Fruit fly (Drosophila melanogaster): ENCODE results near the gene CG7778.

CG7778 gene

dm6 chr2L:8370364-8371326 lies 24.2 kb downstream of the CG7778 start, which contains the start of gene CG17292 (continued):
- TF ChIP-seq Lpt (GFP tag; optimal IDR thresholded peaks at IDR 0.05) (no peak), Doc3 (GFP tag; IDR thresholded peaks at IDR 0.05; ENCODE audit: partially characterized antibody) (peak; percentile 87), pzg (GFP tag; optimal IDR thresholded peaks at IDR 0.05) (peak; percentile 67), h (optimal IDR thresholded peaks at IDR 0.05) (no peak), CG31224 (GFP tag; IDR thresholded peaks at IDR 0.05) (0 out of 2 replicates have a peak, but pooled peaks have one; percentile 13), chinmo (GFP tag; IDR thresholded peaks at IDR 0.05; ENCODE audit: partially characterized antibody) (peak; percentile 93), slp2 (GFP tag; optimal IDR thresholded peaks at IDR 0.05) (no peak), CG11723 (GFP tag; optimal IDR thresholded peaks at IDR 0.05) (peak; percentile 16), mirr (GFP tag; optimal IDR thresholded peaks at IDR 0.05) (peak; percentile 62), lmd (GFP tag; IDR thresholded peaks at IDR 0.05) (peak; percentile 46), CG1792 (GFP tag; optimal IDR thresholded peaks at IDR 0.05) (peak; percentile 45), D19A (tag; optimal IDR thresholded peaks at IDR 0.05) (peak; percentile 22), Sox102F (GFP tag; optimal IDR thresholded peaks at IDR 0.05) (peak; percentile 34), Hr51 (GFP tag; optimal IDR thresholded peaks at IDR 0.05) (peak in 1 of 2 experiments; percentile 23), ato (GFP tag; IDR thresholded peaks at IDR 0.05; ENCODE audit: partially characterized antibody) (peak; percentile 84), CG8388 (GFP tag; optimal IDR thresholded peaks at IDR 0.05) (no peak), CG10431 (GFP tag; optimal IDR thresholded peaks at IDR 0.05) (no peak), CG12236 (GFP tag; optimal IDR thresholded peaks at IDR 0.05) (no peak), seq (GFP tag; IDR thresholded peaks at IDR 0.05) (peak; percentile 43; the same call in 1 of the 2 replicates), CG18476 (GFP tag; optimal IDR thresholded peaks at IDR 0.05) (no peak), fru (optimal IDR thresholded peaks at IDR 0.05) (no peak), chif (GFP tag; optimal IDR thresholded peaks at IDR 0.05) (no peak), p53 (GFP tag; optimal IDR thresholded peaks at IDR 0.05) (no peak), CG1603 (tag; optimal IDR thresholded peaks at IDR 0.05) (peak; percentile 61), MTF-1 (GFP tag; optimal IDR thresholded peaks at IDR 0.05; ENCODE audit: borderline replicate concordance) (peak; percentile 23), BEAF-32 (GFP tag; optimal IDR thresholded peaks at IDR 0.05) (peak; percentile 82), CG1602 (GFP tag; optimal IDR thresholded peaks at IDR 0.05) (no peak), CG10267 (tag; optimal IDR thresholded peaks at IDR 0.05) (peak; percentile 16), Tbp (GFP tag; optimal IDR thresholded peaks at IDR 0.05) (no peak), Taf1 (GFP tag; IDR thresholded peaks at IDR 0.05) (0 out of 2 replicates have a peak, but pooled peaks have one; percentile 10), fd64A (GFP tag; optimal IDR thresholded peaks at IDR 0.05) (no peak), luna (GFP tag; optimal IDR thresholded peaks at IDR 0.05) (no peak), CG15269 (tag; optimal IDR thresholded peaks at IDR 0.05) (peak; percentile 63), tna (GFP tag; IDR thresholded peaks at IDR 0.05; ENCODE audit: partially characterized antibody) (peak; percentile 95), salm (tag; optimal IDR thresholded peaks at IDR 0.05) (no peak), inv (GFP tag; IDR thresholded peaks at IDR 0.05; ENCODE audit: partially characterized antibody) (peak; percentile 85), CG11093 (GFP tag; IDR thresholded peaks at IDR 0.05) (no peak), HLHmδ (GFP tag; optimal IDR thresholded peaks at IDR 0.05) (no peak), row (GFP tag; IDR thresholded peaks at IDR 0.05) (peak; percentile 60), gem (tag; optimal IDR thresholded peaks at IDR 0.05) (peak; percentile 41), CG3847 (GFP tag; IDR thresholded peaks at IDR 0.05) (peak; percentile 61), CG18262 (tag; optimal IDR thresholded peaks at IDR 0.05) (no peak), CG11085 (GFP tag; IDR thresholded peaks at IDR 0.05) (peak; percentile 32; the same call in 1 of the 2 replicates), CHES-1-like (GFP tag; optimal IDR thresholded peaks at IDR 0.05) (peak; percentile 27), CG16863 (GFP tag; optimal IDR thresholded peaks at IDR 0.05) (peak; percentile 6), oc (tag; optimal IDR thresholded peaks at IDR 0.05) (peak; percentile 70), CG12299 (tag; optimal IDR thresholded peaks at IDR 0.05) (no peak), cato (GFP tag; optimal IDR thresholded peaks at IDR 0.05; ENCODE audit: borderline replicate concordance) (no peak)

Data from whole organism, embryonic.